Worm (Caenorhabditis elegans) whole organism, L1 larva: ENCODE measurements around the gene acs-7.

ENCODE experiments used
- C16A3.4 ChIP-seq: fragments of 150-350 bp; optimal IDR thresholded peaks from 2 replicates; lab custom pipeline; 2014; ENCODE audit warnings: missing biosample characterization, missing genetic modification characterization
- Y116A8C.19 ChIP-seq: sonication (generic microtip); optimal IDR thresholded peaks from 2 replicates; lab custom pipeline; 2016; ENCODE audit warnings: missing compliant biosample characterization, missing genetic modification characterization, borderline replicate concordance
- alr-1 ChIP-seq: fragments of 200-800 bp; sonication (Bioruptor generic); optimal IDR thresholded peaks from 2 replicates; lab custom pipeline; 2018; ENCODE audit warnings: borderline replicate concordance, mild to moderate bottlenecking, missing genetic modification characterization, missing compliant biosample characterization
- aly-2 ChIP-seq: fragments of 150-350 bp; optimal IDR thresholded peaks from 2 replicates; lab custom pipeline; 2014; ENCODE audit warnings: missing biosample characterization, missing genetic modification characterization
- ama-1 ChIP-seq: fragments of 150-350 bp; optimal IDR thresholded peaks from 2 replicates; lab custom pipeline; 2014
- blmp-1 ChIP-seq: fragments of 150-350 bp; optimal IDR thresholded peaks from 2 replicates; lab custom pipeline; 2014; ENCODE audit warnings: missing biosample characterization, missing genetic modification characterization
- ceh-63 ChIP-seq: fragments of 200-800 bp; sonication (Bioruptor generic); optimal IDR thresholded peaks from 2 replicates; lab custom pipeline; 2018; ENCODE audit warnings: mild to moderate bottlenecking, missing genetic modification characterization, missing compliant biosample characterization
- ces-1 ChIP-seq: fragments of 150-350 bp; optimal IDR thresholded peaks from 2 replicates; lab custom pipeline; 2014; ENCODE audit warnings: missing biosample characterization, missing genetic modification reagents, missing genetic modification characterization
- dpl-1 ChIP-seq, 3 experiments: fragments of 150-350 bp in 2 of 3; sonication (generic microtip) in 1 of 3; optimal IDR thresholded peaks; 2 replicates each; lab custom pipeline; 2014 to 2017; ENCODE audit warnings: missing biosample characterization in 3 of 3, missing genetic modification characterization in 3 of 3, missing genetic modification reagents in 3 of 3
- dsc-1 ChIP-seq: sonication (generic microtip); optimal IDR thresholded peaks from 2 replicates; lab custom pipeline; 2016; ENCODE audit warnings: mild to moderate bottlenecking, missing genetic modification characterization, missing compliant biosample characterization
- efl-1 ChIP-seq, 4 experiments: fragments of 150-350 bp; optimal IDR thresholded peaks in 3 of 4; peaks in 1 of 4; 1 replicate in 1 of 4; 2 replicates in 3 of 4; lab custom pipeline; 2014; ENCODE audit warnings: missing biosample characterization in 2 of 4, missing genetic modification characterization in 2 of 4, missing genetic modification reagents in 2 of 4
- efl-3 ChIP-seq: fragments of 200-800 bp; sonication (Bioruptor generic); optimal IDR thresholded peaks from 2 replicates; lab custom pipeline; 2018; ENCODE audit warnings: mild to moderate bottlenecking, missing genetic modification characterization, missing compliant biosample characterization
- egl-27 ChIP-seq, 2 experiments: fragments of 150-350 bp in 1 of 2; sonication (generic microtip); optimal IDR thresholded peaks; 3 replicates each; lab custom pipeline; 2017 to 2018; ENCODE audit warnings: missing biosample characterization in 2 of 2, missing genetic modification characterization in 2 of 2, missing genetic modification reagents in 2 of 2
- elt-2 ChIP-seq: sonication (generic microtip); optimal IDR thresholded peaks from 2 replicates; lab custom pipeline; 2016; ENCODE audit warnings: missing genetic modification characterization, mild to moderate bottlenecking, inconsistent platforms, missing compliant biosample characterization, missing genetic modification reagents
- elt-3 ChIP-seq, 6 experiments: fragments of 150-350 bp in 1 of 6; sonication (generic microtip); optimal IDR thresholded peaks; 2 replicates each; lab custom pipeline; 2017 to 2018; ENCODE audit warnings: missing biosample characterization in 6 of 6, missing genetic modification characterization in 6 of 6, inconsistent platforms in 1 of 6
- fkh-10 ChIP-seq: sonication (generic microtip); optimal IDR thresholded peaks from 2 replicates; lab custom pipeline; 2017; ENCODE audit warnings: missing biosample characterization, missing genetic modification reagents, missing genetic modification characterization
- fkh-8 ChIP-seq: sonication (generic microtip); optimal IDR thresholded peaks from 2 replicates; lab custom pipeline; 2016; ENCODE audit warnings: mild to moderate bottlenecking, missing genetic modification characterization, missing compliant biosample characterization
- grh-1 ChIP-seq: fragments of 200-800 bp; sonication (Bioruptor generic); IDR thresholded peaks from 2 replicates; pipeline ENCODE4 v1.3.6; 2022; ENCODE audit warnings: missing genetic modification reagents, missing genetic modification characterization, missing compliant biosample characterization
- hlh-17 ChIP-seq: fragments of 200-800 bp; sonication (Bioruptor generic); optimal IDR thresholded peaks from 2 replicates; lab custom pipeline; 2018; ENCODE audit warnings: missing genetic modification characterization, mild to moderate bottlenecking, missing compliant biosample characterization, moderate library complexity, borderline replicate concordance
- isw-1 ChIP-seq: fragments of 200-800 bp; sonication (Bioruptor generic); IDR thresholded peaks from 2 replicates; pipeline ENCODE4 v1.3.6; 2022; ENCODE audit warnings: missing genetic modification characterization, missing compliant biosample characterization
- lin-14 ChIP-seq: fragments of 200-800 bp; sonication (Bioruptor generic); optimal IDR thresholded peaks from 2 replicates; lab custom pipeline; 2018; ENCODE audit warnings: mild to moderate bottlenecking, missing genetic modification characterization, moderate library complexity, missing compliant biosample characterization
- lin-35 ChIP-seq, 2 experiments: fragments of 150-350 bp; optimal IDR thresholded peaks; 2 replicates each; lab custom pipeline; 2014; ENCODE audit warnings: missing biosample characterization in 2 of 2, missing genetic modification characterization in 2 of 2, missing genetic modification reagents in 2 of 2
- lin-39 ChIP-seq: fragments of 150-350 bp; optimal IDR thresholded peaks from 2 replicates; lab custom pipeline; 2014; ENCODE audit warnings: missing biosample characterization, missing genetic modification reagents, missing genetic modification characterization
- mab-9 ChIP-seq: fragments of 200-800 bp; sonication (Bioruptor generic); IDR thresholded peaks from 2 replicates; pipeline ENCODE4 v1.3.6; 2022; ENCODE audit warnings: missing genetic modification reagents, missing genetic modification characterization, missing compliant biosample characterization
- nhr-11 ChIP-seq: fragments of 150-350 bp; optimal IDR thresholded peaks from 2 replicates; lab custom pipeline; 2014; ENCODE audit warnings: missing biosample characterization, missing genetic modification characterization
- nhr-12 ChIP-seq: sonication (generic microtip); optimal IDR thresholded peaks from 2 replicates; lab custom pipeline; 2017; ENCODE audit warnings: missing biosample characterization, missing genetic modification characterization
- nhr-20 ChIP-seq: sonication (generic microtip); optimal IDR thresholded peaks from 2 replicates; lab custom pipeline; 2016; ENCODE audit warnings: mild to moderate bottlenecking, missing genetic modification characterization, missing compliant biosample characterization
- nhr-237 ChIP-seq: fragments of 150-350 bp; optimal IDR thresholded peaks from 2 replicates; lab custom pipeline; 2014; ENCODE audit warnings: missing biosample characterization, missing genetic modification characterization
- nhr-28 ChIP-seq: fragments of 150-350 bp; optimal IDR thresholded peaks from 2 replicates; lab custom pipeline; 2014; ENCODE audit warnings: missing biosample characterization, missing genetic modification characterization
- nhr-47 ChIP-seq: sonication (generic microtip); optimal IDR thresholded peaks from 2 replicates; lab custom pipeline; 2016; ENCODE audit warnings: mild to moderate bottlenecking, missing genetic modification characterization, moderate library complexity, missing compliant biosample characterization
- nhr-85 ChIP-seq: sonication (generic microtip); peaks from one replicate; lab custom pipeline; 2016; ENCODE audit warnings: missing genetic modification characterization, inconsistent platforms, missing compliant biosample characterization
- nhr-90 ChIP-seq: sonication (generic microtip); optimal IDR thresholded peaks from 2 replicates; lab custom pipeline; 2016; ENCODE audit warnings: mild to moderate bottlenecking, missing genetic modification characterization, missing compliant biosample characterization; ENCODE audit not compliant: poor library complexity
- pag-3 ChIP-seq: sonication (generic microtip); optimal IDR thresholded peaks from 2 replicates; lab custom pipeline; 2017; ENCODE audit warnings: missing genetic modification characterization, mild to moderate bottlenecking, missing compliant biosample characterization, antibody characterized with exemption, borderline replicate concordance; ENCODE audit not compliant: insufficient read depth
- pax-3 ChIP-seq: fragments of 200-800 bp; sonication (Bioruptor generic); optimal IDR thresholded peaks from 2 replicates; lab custom pipeline; 2018; ENCODE audit warnings: mild to moderate bottlenecking, missing genetic modification characterization, moderate library complexity, missing compliant biosample characterization
- pqm-1 ChIP-seq: sonication (generic microtip); optimal IDR thresholded peaks from 3 replicates; lab custom pipeline; 2017; ENCODE audit warnings: missing biosample characterization, missing genetic modification characterization
- rnt-1 ChIP-seq: sonication (generic microtip); optimal IDR thresholded peaks from 2 replicates; lab custom pipeline; 2016; ENCODE audit warnings: mild to moderate bottlenecking, missing genetic modification characterization, moderate library complexity, missing compliant biosample characterization
- skn-1 ChIP-seq: fragments of 150-350 bp; optimal IDR thresholded peaks from 2 replicates; lab custom pipeline; 2014; ENCODE audit warnings: missing biosample characterization, missing genetic modification characterization
- snpc-4 ChIP-seq: fragments of 150-350 bp; optimal IDR thresholded peaks from 2 replicates; lab custom pipeline; 2014; ENCODE audit warnings: missing biosample characterization, missing genetic modification characterization
- sox-4 ChIP-seq: sonication (generic microtip); optimal IDR thresholded peaks from 2 replicates; lab custom pipeline; 2016; ENCODE audit warnings: missing genetic modification characterization, missing compliant biosample characterization
- sup-37 ChIP-seq: fragments of 200-800 bp; sonication (Bioruptor generic); optimal IDR thresholded peaks from 2 replicates; lab custom pipeline; 2018; ENCODE audit warnings: mild to moderate bottlenecking, missing genetic modification characterization, missing compliant biosample characterization
- swsn-7 ChIP-seq: sonication (generic microtip); optimal IDR thresholded peaks from 2 replicates; lab custom pipeline; 2016; ENCODE audit warnings: missing genetic modification characterization, missing compliant biosample characterization
- tbx-2 ChIP-seq: sonication (generic microtip); optimal IDR thresholded peaks from 2 replicates; lab custom pipeline; 2016; ENCODE audit warnings: missing genetic modification characterization, missing compliant biosample characterization
- unc-62 ChIP-seq: fragments of 150-350 bp; optimal IDR thresholded peaks from 2 replicates; lab custom pipeline; 2014; ENCODE audit warnings: missing biosample characterization, missing genetic modification reagents, missing genetic modification characterization
- vab-15 ChIP-seq: sonication (generic microtip); optimal IDR thresholded peaks from 2 replicates; lab custom pipeline; 2017; ENCODE audit warnings: missing genotype, mild to moderate bottlenecking, missing genetic modification characterization, missing compliant biosample characterization
- xbp-1 ChIP-seq: sonication (generic microtip); optimal IDR thresholded peaks from 2 replicates; lab custom pipeline; 2016; ENCODE audit warnings: missing genetic modification characterization, missing compliant biosample characterization
- zip-4 ChIP-seq: fragments of 200-800 bp; sonication (Bioruptor generic); optimal IDR thresholded peaks from 2 replicates; lab custom pipeline; 2018; ENCODE audit warnings: mild to moderate bottlenecking, missing genetic modification characterization, moderate library complexity, missing compliant biosample characterization
- ztf-11 ChIP-seq, 2 experiments: sonication (generic microtip); optimal IDR thresholded peaks; 2 replicates each; lab custom pipeline; 2016 to 2017; ENCODE audit warnings: missing genetic modification characterization in 2 of 2, missing biosample characterization in 1 of 2, missing compliant biosample characterization in 1 of 2
- ztf-4 ChIP-seq: fragments of 150-350 bp; optimal IDR thresholded peaks from 2 replicates; lab custom pipeline; 2014; ENCODE audit warnings: missing biosample characterization, missing genetic modification characterization

acs-7 gene

DNA sequence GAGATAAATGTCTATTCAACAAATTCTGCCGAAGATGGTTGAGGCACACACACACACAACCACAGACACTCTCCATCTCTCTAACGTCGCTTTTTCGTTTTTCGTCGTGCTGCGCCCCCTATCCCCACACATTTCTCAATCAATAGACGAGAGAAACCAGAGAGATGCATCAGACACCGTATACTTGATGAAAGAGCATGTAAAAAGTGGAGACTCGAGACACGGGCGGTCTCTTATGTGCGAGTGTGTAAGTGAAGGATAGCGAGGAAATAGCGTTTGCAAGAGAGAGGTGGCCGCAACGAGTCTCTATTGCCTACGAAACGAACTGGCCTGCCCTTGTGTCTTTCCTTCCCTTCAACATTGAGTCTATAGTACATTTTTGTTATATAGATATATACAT, 9.0 kb upstream of the acs-7 start (continued):
- peak; percentile 8 for TF ChIP-seq nhr-28 (tag; lab: Kevin White, UChicago)
- peak; percentile 70 for TF ChIP-seq grh-1

DNA sequence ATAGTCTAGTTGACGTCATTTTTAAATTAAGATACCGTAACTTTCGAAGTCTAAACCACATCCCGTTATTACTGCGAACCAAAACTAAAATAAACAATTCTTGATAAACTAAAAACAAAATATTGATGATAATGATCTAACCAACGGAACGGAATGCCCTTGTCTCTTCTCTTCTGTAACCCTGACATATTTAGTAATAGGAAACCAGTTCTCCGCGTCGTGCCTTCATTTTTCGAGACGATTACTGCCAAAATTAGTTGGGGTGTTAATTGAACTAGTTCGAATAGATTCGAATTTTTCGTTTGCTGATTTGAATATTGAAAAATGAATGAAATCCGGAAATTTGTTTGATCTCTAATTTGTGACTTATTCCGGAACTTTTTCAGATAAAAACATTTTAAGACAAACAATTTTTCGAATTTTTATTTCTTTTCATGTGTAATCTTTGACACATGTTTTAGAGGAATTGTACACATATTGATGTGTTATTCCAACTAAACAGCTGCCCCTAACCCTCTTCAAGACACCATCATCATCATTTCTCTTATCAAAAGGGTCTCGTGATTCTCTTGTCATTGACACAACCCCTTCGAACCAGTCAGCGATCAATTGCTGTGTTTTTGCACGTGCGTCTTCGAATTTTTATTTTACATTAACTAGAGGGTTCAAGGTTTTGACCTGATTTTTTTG, 8.0 kb upstream of the acs-7 start:
- TF ChIP-seq xbp-1 (peak; percentile 53), nhr-90 (tag; lab: Kevin White, UChicago) (peak; percentile 68), pax-3 (tag; lab: Kevin White, UChicago) (no peak), lin-14 (GFP tag; lab: Kevin White, UChicago) (peak; percentile 95), zip-4 (GFP tag; lab: Kevin White, UChicago) (peak; percentile 29), nhr-12 (tag; lab: Kevin White, UChicago) (no peak), pag-3 (tag; lab: Kevin White, UChicago) (no peak), Y116A8C.19 (tag; lab: Kevin White, UChicago) (no peak), ztf-11 (tag; optimal IDR thresholded peaks at IDR 0.05; lab: Kevin White, UChicago) (no peak), dpl-1 (GFP tag; optimal IDR thresholded peaks at IDR 0.05; lab: Kevin White, UChicago) (peak in 2 of 3 experiments; percentile 19 to 51), rnt-1 (tag; lab: Kevin White, UChicago) (peak; percentile 92), sup-37 (GFP tag; lab: Kevin White, UChicago) (no peak), alr-1 (no peak), efl-3 (GFP tag; lab: Kevin White, UChicago) (no peak), nhr-11 (tag; lab: Kevin White, UChicago) (peak; percentile 79), sox-4 (tag; lab: Kevin White, UChicago) (no peak), C16A3.4 (tag; lab: Kevin White, UChicago) (peak; percentile 72), snpc-4 (no peak), lin-35 (GFP tag; optimal IDR thresholded peaks at IDR 0.05; lab: Kevin White, UChicago) (peak; percentile 28 to 72), elt-2 (tag; lab: Kevin White, UChicago) (peak; percentile 69), efl-1 (optimal IDR thresholded peaks at IDR 0.05; lab: Kevin White, UChicago) (peak in 1 of 2 experiments; percentile 37), efl-1 (GFP tag; optimal IDR thresholded peaks at IDR 0.05 in 1 of 2; lab: Kevin White, UChicago) (peak in 1 of 2 experiments; percentile 63), pqm-1 (tag; lab: Kevin White, UChicago) (no peak), isw-1 (no peak), ces-1 (no peak), dsc-1 (tag; lab: Kevin White, UChicago) (peak; percentile 45), vab-15 (tag; lab: Kevin White, UChicago) (peak; percentile 46), skn-1 (tag; lab: Kevin White, UChicago) (peak; percentile 66), egl-27 (tag; optimal IDR thresholded peaks at IDR 0.05; lab: Kevin White, UChicago) (no peak), lin-39 (peak; percentile 87), unc-62 (GFP tag; lab: Kevin White, UChicago) (no peak), hlh-17 (GFP tag; lab: Kevin White, UChicago) (no peak), elt-3 (tag; optimal IDR thresholded peaks at IDR 0.05; lab: Kevin White, UChicago) (peak in 2 of 6 experiments; percentile 88 to 97), nhr-20 (tag; lab: Kevin White, UChicago) (peak; percentile 93), ceh-63 (no peak), ztf-4 (tag; lab: Kevin White, UChicago) (peak; percentile 48), swsn-7 (tag; lab: Kevin White, UChicago) (peak; percentile 64), mab-9 (GFP tag; lab: Robert Waterston, UW) (no peak), fkh-8 (tag; lab: Kevin White, UChicago) (peak; percentile 33), nhr-28 (tag; lab: Kevin White, UChicago) (no peak), aly-2 (tag; lab: Kevin White, UChicago) (no peak), fkh-10 (GFP tag; lab: Kevin White, UChicago) (no peak), blmp-1 (tag; lab: Kevin White, UChicago) (peak; percentile 79), nhr-237 (tag; lab: Kevin White, UChicago) (no peak), nhr-85 (tag; lab: Kevin White, UChicago) (peak; percentile 93), ama-1 (lab: Kevin White, UChicago) (peak; percentile 63), nhr-47 (tag; lab: Kevin White, UChicago) (peak; percentile 71), tbx-2 (tag; lab: Kevin White, UChicago) (peak; percentile 75)
